Worm (Caenorhabditis elegans) whole organism, young adult: ENCODE results near the gene Y108F1.5.
"Not testable (repeated sequence)": the region's sequence is repeated elsewhere in the genome, so short reads cannot be mapped to it uniquely, and the experiment has no call there.

Experiments used
- B0261.1 ChIP-seq: sonication (generic microtip); optimal IDR thresholded peaks from 2 replicates; lab custom pipeline; 2016; ENCODE audit warnings: mild to moderate bottlenecking, missing genetic modification characterization, moderate library complexity, missing compliant biosample characterization
- D2030.7 ChIP-seq: fragments of 200-800 bp; sonication (Bioruptor generic); IDR thresholded peaks from 2 replicates; pipeline ENCODE4 v1.3.6; 2022; ENCODE audit warnings: missing genetic modification reagents, missing genetic modification characterization, missing compliant biosample characterization
- F22D6.2 ChIP-seq: sonication (generic microtip); optimal IDR thresholded peaks from 2 replicates; lab custom pipeline; 2016; ENCODE audit warnings: mild to moderate bottlenecking, missing genetic modification characterization, missing compliant biosample characterization
- F23B12.7 ChIP-seq: sonication (generic microtip); optimal IDR thresholded peaks from 2 replicates; lab custom pipeline; 2017; ENCODE audit warnings: missing genetic modification characterization, mild to moderate bottlenecking, missing compliant biosample characterization, antibody characterized with exemption, moderate library complexity; ENCODE audit not compliant: insufficient read depth
- K12H6.12 ChIP-seq: fragments of 200-800 bp; sonication (Bioruptor generic); optimal IDR thresholded peaks from 2 replicates; lab custom pipeline; 2018; ENCODE audit warnings: mild to moderate bottlenecking, missing genetic modification characterization, missing compliant biosample characterization
- Y79H2A.3 ChIP-seq: fragments of 200-800 bp; sonication (Bioruptor generic); conservative IDR thresholded peaks from 2 replicates; pipeline ENCODE4 v1.3.6; 2022; ENCODE audit warnings: missing genetic modification reagents, missing genetic modification characterization, missing compliant biosample characterization
- Y95B8A.8 ChIP-seq: fragments of 200-800 bp; sonication (Bioruptor generic); IDR thresholded peaks from 2 replicates; pipeline ENCODE4 v1.3.6; 2022; ENCODE audit warnings: missing genetic modification reagents, missing genetic modification characterization, missing compliant biosample characterization
- attf-3 ChIP-seq: fragments of 200-800 bp; sonication (Bioruptor generic); conservative IDR thresholded peaks from 2 replicates; pipeline ENCODE4 v1.3.6; 2022; ENCODE audit warnings: missing genetic modification reagents, missing genetic modification characterization, missing compliant biosample characterization
- attf-5 ChIP-seq: fragments of 200-800 bp; sonication (Bioruptor generic); optimal IDR thresholded peaks from 2 replicates; lab custom pipeline; 2018; ENCODE audit warnings: mild to moderate bottlenecking, missing genetic modification characterization, missing compliant biosample characterization
- attf-6 ChIP-seq: fragments of 200-800 bp; sonication (Bioruptor generic); IDR thresholded peaks from 2 replicates; pipeline ENCODE4 v1.3.6; 2022; ENCODE audit warnings: missing genetic modification reagents, missing genetic modification characterization, missing compliant biosample characterization
- egrh-3 ChIP-seq: fragments of 200-800 bp; sonication (Bioruptor generic); IDR thresholded peaks from 2 replicates; pipeline ENCODE4 v1.3.6; 2022; ENCODE audit warnings: missing genetic modification reagents, missing genetic modification characterization, missing compliant biosample characterization
- him-1 ChIP-seq: sonication (generic microtip); optimal IDR thresholded peaks from 2 replicates; lab custom pipeline; 2016; ENCODE audit warnings: missing genotype, missing genetic modification reagents, missing genetic modification characterization, missing compliant biosample characterization
- hlh-12 ChIP-seq: sonication (generic microtip); optimal IDR thresholded peaks from 2 replicates; lab custom pipeline; 2016; ENCODE audit warnings: missing genetic modification characterization, missing compliant biosample characterization
- hlh-26 ChIP-seq: fragments of 200-800 bp; sonication (Bioruptor generic); conservative IDR thresholded peaks from 2 replicates; pipeline ENCODE4 v1.3.6; 2022; ENCODE audit warnings: missing genetic modification reagents, missing genetic modification characterization, missing compliant biosample characterization
- hmg-1.2 ChIP-seq: fragments of 200-800 bp; sonication (Bioruptor generic); IDR thresholded peaks from 2 replicates; pipeline ENCODE4 v1.3.6; 2022; ENCODE audit warnings: missing genetic modification reagents, missing genetic modification characterization, missing compliant biosample characterization
- hrde-1 ChIP-seq: sonication (generic microtip); optimal IDR thresholded peaks from 2 replicates; lab custom pipeline; 2016; ENCODE audit warnings: missing genetic modification characterization, mild to moderate bottlenecking, missing compliant biosample characterization, moderate library complexity, missing genotype, missing genetic modification reagents, borderline replicate concordance
- lag-1 ChIP-seq: fragments of 200-800 bp; sonication (Bioruptor generic); IDR thresholded peaks from 2 replicates; pipeline ENCODE4 v1.3.6; 2022; ENCODE audit warnings: missing genetic modification reagents, missing genetic modification characterization, missing compliant biosample characterization
- lin-26 ChIP-seq: fragments of 200-800 bp; sonication (Bioruptor generic); IDR thresholded peaks from 2 replicates; pipeline ENCODE4 v1.3.6; 2022; ENCODE audit warnings: missing genetic modification reagents, missing genetic modification characterization, missing compliant biosample characterization
- mcd-1 ChIP-seq: fragments of 200-800 bp; sonication (Bioruptor generic); IDR thresholded peaks from 2 replicates; pipeline ENCODE4 v1.3.6; 2022; ENCODE audit warnings: missing genetic modification reagents, missing genetic modification characterization, missing compliant biosample characterization
- rpc-1 ChIP-seq, 2 experiments: fragments of 150-350 bp in 1 of 2; sonication (generic microtip) in 1 of 2; optimal IDR thresholded peaks; 2 replicates each; lab custom pipeline; 2014 to 2018; ENCODE audit warnings: missing biosample characterization in 1 of 2, missing genetic modification characterization in 1 of 2, missing genetic modification reagents in 1 of 2, missing genotype in 1 of 2
- snpc-1.3 ChIP-seq: sonication (generic microtip); optimal IDR thresholded peaks from 2 replicates; lab custom pipeline; 2017; ENCODE audit warnings: missing genetic modification characterization, mild to moderate bottlenecking, missing compliant biosample characterization, antibody characterized with exemption, moderate library complexity, missing genotype, missing genetic modification reagents; ENCODE audit not compliant: insufficient read depth
- tbp1 ChIP-seq: fragments of 200-800 bp; sonication (Bioruptor generic); optimal IDR thresholded peaks from 2 replicates; lab custom pipeline; 2018; ENCODE audit warnings: mild to moderate bottlenecking, missing genetic modification characterization, missing compliant biosample characterization

Y108F1.5 gene

DNA sequence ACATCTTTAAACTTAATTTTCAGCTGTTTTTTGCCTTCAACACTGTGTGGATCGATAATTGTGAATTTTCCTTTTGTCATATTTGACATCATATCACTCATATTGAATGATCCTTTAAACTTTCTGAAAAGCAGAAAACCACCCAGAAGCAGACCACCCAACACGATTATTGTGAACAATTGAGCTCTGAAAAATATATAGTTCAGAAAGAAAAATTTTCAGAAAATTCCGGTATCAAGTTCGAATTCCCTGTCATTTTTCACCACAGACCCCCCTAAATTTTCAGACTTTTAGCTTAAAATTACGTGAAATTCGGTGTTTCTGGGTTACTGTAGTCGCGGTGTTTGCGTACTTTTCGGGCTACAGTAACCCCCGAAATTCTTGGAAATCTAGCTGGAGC, 12.3 kb upstream of the Y108F1.5 start, which contains the start of gene Y47C4A.1:
Gene Y47C4A.1 (minus strand): TSS at position 101 of the 400 bp plus-strand sequence.
- not testable (repeated sequence) for TF ChIP-seq attf-5 (GFP tag; lab: Kevin White, UChicago); hrde-1; K12H6.12 (tag; lab: Kevin White, UChicago)
- TF ChIP-seq, all 124 proteins: peak for 0; not testable (repeated sequence) for 124

DNA sequence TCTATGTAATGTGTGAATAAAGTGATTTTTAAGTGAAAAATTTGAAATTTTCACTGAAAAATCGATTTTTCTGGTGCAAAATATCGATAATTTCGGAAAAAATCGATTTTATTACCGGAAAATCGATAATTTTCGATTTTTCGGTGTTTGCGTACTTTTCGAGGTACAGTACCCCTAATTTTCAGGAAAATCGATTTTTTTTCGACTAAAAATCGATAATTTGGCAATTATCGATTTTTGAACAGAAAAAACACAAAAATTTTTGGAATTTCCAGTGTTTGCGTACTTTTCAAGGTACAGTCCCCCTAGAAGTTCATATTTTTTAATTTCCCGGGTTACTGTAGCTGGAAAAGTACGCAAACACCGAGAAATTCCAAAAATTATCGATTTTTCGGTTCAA, 2.3 kb downstream of the Y108F1.5 start:
- TF ChIP-seq attf-3 (GFP tag; lab: Robert Waterston, UW) (no peak), hrde-1 (no peak), attf-6 (GFP tag; lab: Robert Waterston, UW) (no peak), hlh-26 (GFP tag; lab: Robert Waterston, UW) (no peak), rpc-1 (optimal IDR thresholded peaks at IDR 0.05; lab: Kevin White, UChicago) (no peak), rpc-1 (tag; optimal IDR thresholded peaks at IDR 0.05; lab: Kevin White, UChicago) (no peak), Y79H2A.3 (GFP tag; lab: Robert Waterston, UW) (no peak), Y95B8A.8 (no peak)

DNA sequence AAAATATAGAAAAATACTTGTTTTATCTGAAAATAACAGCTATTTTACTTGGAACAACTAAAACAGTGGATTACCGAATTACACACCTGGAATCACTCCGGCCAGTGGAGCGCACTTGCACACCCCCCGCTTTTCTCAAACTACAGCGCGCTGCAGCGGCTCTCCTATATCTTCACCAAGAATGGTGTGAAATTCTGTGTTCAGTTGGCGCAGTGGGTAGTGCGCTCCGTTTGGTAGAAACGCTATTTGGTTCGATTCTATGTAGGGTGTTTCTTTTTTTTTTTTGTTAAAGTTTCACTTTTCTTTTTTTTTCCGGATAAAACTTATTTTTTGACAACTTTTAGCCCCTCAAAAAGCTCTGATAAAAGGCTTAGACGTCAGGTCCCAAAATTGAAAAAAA, 15.3 kb downstream of the Y108F1.5 start:
- TF ChIP-seq B0261.1 (tag; lab: Kevin White, UChicago) (peak; percentile 55), mcd-1 (GFP tag; lab: Robert Waterston, UW) (peak; percentile 69), rpc-1 (optimal IDR thresholded peaks at IDR 0.05; lab: Kevin White, UChicago) (peak; percentile 29), rpc-1 (tag; optimal IDR thresholded peaks at IDR 0.05; lab: Kevin White, UChicago) (peak; percentile 64), lin-26 (GFP tag; lab: Robert Waterston, UW) (peak; percentile 79), D2030.7 (GFP tag; lab: Robert Waterston, UW) (peak; percentile 50), hmg-1.2 (GFP tag; lab: Robert Waterston, UW) (peak; percentile 46), egrh-3 (GFP tag; lab: Robert Waterston, UW) (0 out of 2 replicates have a peak, but pooled peaks have one; percentile 28), tbp1 (peak; percentile 74)

DNA sequence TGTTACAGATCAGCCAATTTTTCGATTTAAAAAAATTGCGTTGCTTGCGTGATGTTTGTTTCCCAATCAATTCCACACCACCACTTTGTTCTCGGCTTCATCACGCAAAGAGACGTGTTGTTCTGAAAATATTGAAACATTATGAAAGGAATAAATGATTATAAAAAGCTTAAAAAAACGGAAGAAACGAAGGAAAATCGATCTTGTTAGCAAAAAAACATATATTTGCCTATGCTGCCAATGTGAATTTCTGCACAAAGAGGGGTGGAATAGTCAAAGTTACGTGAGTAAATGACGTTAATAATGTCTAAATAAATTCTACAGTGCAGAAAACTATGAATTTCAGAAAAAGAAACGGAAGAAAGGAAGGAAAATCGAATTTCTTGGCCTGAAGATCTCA, 34.7 kb downstream of the Y108F1.5 start, which contains the start of gene AC8.10:
Gene AC8.10 (minus strand): TSS at position 101 of the 400 bp plus-strand sequence.
- not testable (repeated sequence) for TF ChIP-seq lag-1 (GFP tag; lab: Robert Waterston, UW); F22D6.2; hlh-12 (tag; lab: Kevin White, UChicago)

DNA sequence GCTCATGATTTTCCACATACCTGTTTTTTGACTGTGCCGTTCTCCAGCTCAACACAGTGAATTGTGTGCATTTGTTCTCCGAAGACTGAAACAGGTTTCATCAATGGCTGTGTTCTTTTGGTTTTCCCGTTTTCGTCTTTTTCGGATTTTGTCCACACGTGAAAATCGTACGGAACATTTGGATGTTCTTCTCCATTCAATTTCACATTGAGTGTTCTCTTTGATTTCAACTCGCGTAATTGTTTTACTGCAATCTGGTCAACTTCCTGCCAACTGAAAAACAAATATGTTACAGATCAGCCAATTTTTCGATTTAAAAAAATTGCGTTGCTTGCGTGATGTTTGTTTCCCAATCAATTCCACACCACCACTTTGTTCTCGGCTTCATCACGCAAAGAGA, 44.4 kb downstream of the Y108F1.5 start, which contains the start of gene AC8.3:
Gene AC8.3 (minus strand): TSS at position 101 of the 400 bp plus-strand sequence.
- TF ChIP-seq snpc-1.3 (tag; lab: Kevin White, UChicago); F23B12.7; him-1 (tag; lab: Kevin White, UChicago): not testable (repeated sequence)
